Fruit fly (Drosophila melanogaster) whole organism, embryonic: ENCODE measurements around the gene Cp16.

Experiments used
- Atf6 ChIP-seq: fragments of 200-800 bp; sonication (Bioruptor generic); IDR thresholded peaks from 2 replicates; pipeline ENCODE4 v1.3.6; 2022; ENCODE audit warnings: missing biosample characterization, missing genetic modification characterization
- Awh ChIP-seq: fragments of 200-800 bp; sonication (Bioruptor generic); IDR thresholded peaks from 2 replicates; pipeline ENCODE4, ENCODE4 v1.3.6; 2022; ENCODE audit warnings: missing biosample characterization, missing genetic modification characterization
- CG10321 ChIP-seq: fragments of 200-800 bp; sonication (Bioruptor generic); IDR thresholded peaks from 2 replicates; pipeline ENCODE4 v1.3.6; 2022; ENCODE audit warnings: missing biosample characterization, missing genetic modification characterization
- CG10543 ChIP-seq: fragments of 200-800 bp; sonication (Bioruptor generic); optimal IDR thresholded peaks from 3 replicates; lab custom pipeline; 2017; ENCODE audit warnings: missing biosample characterization, mild to moderate bottlenecking, missing genetic modification characterization, moderate library complexity
- CG12155 ChIP-seq: fragments of 200-800 bp; sonication (Bioruptor generic); optimal IDR thresholded peaks from 3 replicates; lab custom pipeline; 2016; ENCODE audit warnings: missing biosample characterization, missing genetic modification characterization
- CG12769 ChIP-seq: fragments of 200-800 bp; sonication (Bioruptor generic); optimal IDR thresholded peaks from 2 replicates; lab custom pipeline; 2019; ENCODE audit warnings: missing biosample characterization, mild to moderate bottlenecking, missing genetic modification characterization, moderate library complexity
- CG13624 ChIP-seq: fragments of 200-800 bp; sonication (Bioruptor generic); optimal IDR thresholded peaks from 2 replicates; lab custom pipeline; 2016; ENCODE audit warnings: missing biosample characterization, missing genetic modification characterization
- CG14965 ChIP-seq: fragments of 200-800 bp; sonication (Bioruptor generic); optimal IDR thresholded peaks from 2 replicates; lab custom pipeline; 2016; ENCODE audit warnings: missing biosample characterization, missing genetic modification characterization, borderline replicate concordance
- CG15601 ChIP-seq: fragments of 200-800 bp; sonication (Bioruptor generic); optimal IDR thresholded peaks from 3 replicates; lab custom pipeline; 2019; ENCODE audit warnings: missing biosample characterization, mild to moderate bottlenecking, missing genetic modification characterization, moderate library complexity
- CG18599 ChIP-seq: fragments of 200-800 bp; sonication (Bioruptor generic); optimal IDR thresholded peaks from 3 replicates; lab custom pipeline; 2017; ENCODE audit warnings: missing biosample characterization, missing genetic modification characterization, mild to moderate bottlenecking, moderate library complexity, missing genetic modification reagents
- CG2120 ChIP-seq: fragments of 200-800 bp; sonication (Bioruptor generic); optimal IDR thresholded peaks from 3 replicates; lab custom pipeline; 2016; ENCODE audit warnings: missing biosample characterization, missing genetic modification characterization
- CG31224 ChIP-seq: fragments of 200-800 bp; sonication (Bioruptor generic); IDR thresholded peaks from 2 replicates; pipeline ENCODE4 v1.3.6; 2022; ENCODE audit warnings: missing biosample characterization, missing genetic modification characterization
- CG3281 ChIP-seq: fragments of 200-800 bp; sonication (Bioruptor generic); optimal IDR thresholded peaks from 3 replicates; lab custom pipeline; 2017; ENCODE audit warnings: missing biosample characterization, mild to moderate bottlenecking, missing genetic modification characterization
- CG7786 ChIP-seq: fragments of 200-800 bp; sonication (Bioruptor generic); optimal IDR thresholded peaks from 2 replicates; lab custom pipeline; 2016; ENCODE audit warnings: missing biosample characterization, missing genetic modification characterization
- CG8290 ChIP-seq, 3 experiments: fragments of 200-800 bp; sonication (Bioruptor generic); optimal IDR thresholded peaks; 2 replicates each; lab custom pipeline; 2016 to 2019; ENCODE audit warnings: missing biosample characterization in 3 of 3, missing genetic modification characterization in 3 of 3, mild to moderate bottlenecking in 2 of 3, moderate library complexity in 1 of 3
- Camta ChIP-seq: fragments of 200-800 bp; sonication (Bioruptor generic); optimal IDR thresholded peaks from 2 replicates; lab custom pipeline; 2016; ENCODE audit warnings: missing biosample characterization, missing genetic modification characterization
- D19A ChIP-seq: fragments of 200-800 bp; optimal IDR thresholded peaks from 3 replicates; lab custom pipeline; 2019; ENCODE audit warnings: missing biosample characterization, mild to moderate bottlenecking, missing genetic modification characterization, moderate library complexity
- Dip3 ChIP-seq: fragments of 200-800 bp; sonication (Bioruptor generic); optimal IDR thresholded peaks from 3 replicates; lab custom pipeline; 2016; ENCODE audit warnings: missing biosample characterization, missing genetic modification characterization
- Drgx ChIP-seq: fragments of 200-800 bp; sonication (Bioruptor generic); IDR thresholded peaks from 2 replicates; pipeline ENCODE4 v1.3.6; 2022; ENCODE audit warnings: missing biosample characterization, missing genetic modification characterization
- GATAe ChIP-seq: fragments of 200-800 bp; sonication (Bioruptor generic); conservative IDR thresholded peaks from 2 replicates; pipeline ENCODE4 v1.3.6; 2022; ENCODE audit warnings: missing biosample characterization, missing genetic modification characterization
- HLH4C ChIP-seq: fragments of 200-800 bp; sonication (Bioruptor generic); IDR thresholded peaks from 3 replicates; pipeline ENCODE4 v1.3.6; 2022; ENCODE audit warnings: missing biosample characterization, missing genetic modification characterization; ENCODE audit not compliant: partially characterized antibody
- Hmr ChIP-seq: fragments of 200-800 bp; sonication (Bioruptor generic); optimal IDR thresholded peaks from 3 replicates; lab custom pipeline; 2017; ENCODE audit warnings: mild to moderate bottlenecking, missing biosample characterization, missing genetic modification reagents, missing genetic modification characterization
- Hmx ChIP-seq: fragments of 200-800 bp; sonication (Bioruptor generic); optimal IDR thresholded peaks from 2 replicates; lab custom pipeline; 2016; ENCODE audit warnings: missing biosample characterization, missing genetic modification characterization
- Hsf ChIP-seq: fragments of 200-800 bp; sonication (Bioruptor generic); optimal IDR thresholded peaks from 3 replicates; lab custom pipeline; 2016; ENCODE audit warnings: missing biosample characterization, missing genetic modification characterization
- Med ChIP-seq: fragments of 200-800 bp; sonication (Bioruptor generic); peaks from one replicate; lab custom pipeline; 2016; ENCODE audit warnings: missing biosample characterization, missing genetic modification characterization, mild to moderate bottlenecking, inconsistent platforms, moderate library complexity
- Spps ChIP-seq: fragments of 200-800 bp; sonication (Bioruptor generic); optimal IDR thresholded peaks from 2 replicates; lab custom pipeline; 2018; ENCODE audit warnings: missing biosample characterization, mild to moderate bottlenecking, missing genetic modification characterization
- cwo ChIP-seq: fragments of 200-800 bp; sonication (Bioruptor generic); optimal IDR thresholded peaks from 3 replicates; lab custom pipeline; 2017; ENCODE audit warnings: missing biosample characterization, missing genetic modification characterization, mild to moderate bottlenecking, moderate library complexity, missing genetic modification reagents
- dysf ChIP-seq: fragments of 200-800 bp; sonication (Bioruptor generic); IDR thresholded peaks from 3 replicates; pipeline ENCODE4 v1.3.6; 2022; ENCODE audit warnings: missing biosample characterization, missing genetic modification characterization
- exex ChIP-seq: fragments of 200-800 bp; sonication (Bioruptor generic); optimal IDR thresholded peaks from 4 replicates; lab custom pipeline; 2018; ENCODE audit warnings: missing biosample characterization, mild to moderate bottlenecking, missing genetic modification characterization, moderate library complexity
- gem ChIP-seq: fragments of 200-800 bp; sonication (Bioruptor generic); optimal IDR thresholded peaks from 2 replicates; lab custom pipeline; 2019; ENCODE audit warnings: missing biosample characterization, mild to moderate bottlenecking, missing genetic modification characterization, moderate library complexity
- grau ChIP-seq: fragments of 200-800 bp; optimal IDR thresholded peaks from 3 replicates; lab custom pipeline; 2019; ENCODE audit warnings: missing biosample characterization, mild to moderate bottlenecking, missing genetic modification characterization, moderate library complexity
- lab ChIP-seq: fragments of 200-800 bp; sonication (Bioruptor generic); optimal IDR thresholded peaks from 3 replicates; lab custom pipeline; 2017; ENCODE audit warnings: missing biosample characterization, missing genetic modification characterization, mild to moderate bottlenecking, moderate library complexity, missing genetic modification reagents
- lilli ChIP-seq: fragments of 200-800 bp; sonication (Bioruptor generic); optimal IDR thresholded peaks from 3 replicates; lab custom pipeline; 2016; ENCODE audit warnings: missing biosample characterization, missing genetic modification characterization
- pho ChIP-seq: fragments of 200-800 bp; sonication (Bioruptor generic); optimal IDR thresholded peaks from 2 replicates; lab custom pipeline; 2016; ENCODE audit warnings: missing biosample characterization, missing genetic modification characterization
- row ChIP-seq: fragments of 200-800 bp; sonication (Bioruptor generic); IDR thresholded peaks from 3 replicates; pipeline ENCODE4 v1.3.6; 2022; ENCODE audit warnings: missing biosample characterization, missing genetic modification characterization
- sd ChIP-seq: fragments of 200-800 bp; sonication (Bioruptor generic); optimal IDR thresholded peaks from 3 replicates; lab custom pipeline; 2018; ENCODE audit warnings: missing biosample characterization, mild to moderate bottlenecking, missing genetic modification characterization, moderate library complexity
- slbo ChIP-seq: fragments of 200-800 bp; sonication (Bioruptor generic); IDR thresholded peaks from 2 replicates; pipeline ENCODE4 v1.3.6; 2022; ENCODE audit warnings: missing biosample characterization, missing genetic modification characterization
- sug ChIP-seq: fragments of 200-800 bp; optimal IDR thresholded peaks from 2 replicates; lab custom pipeline; 2019; ENCODE audit warnings: missing biosample characterization, mild to moderate bottlenecking, missing genetic modification characterization, moderate library complexity
- tap ChIP-seq: fragments of 200-800 bp; optimal IDR thresholded peaks from 3 replicates; lab custom pipeline; 2019; ENCODE audit warnings: missing biosample characterization, mild to moderate bottlenecking, missing genetic modification characterization, moderate library complexity
- zen ChIP-seq: fragments of 200-800 bp; sonication (Bioruptor generic); optimal IDR thresholded peaks from 3 replicates; lab custom pipeline; 2018; ENCODE audit warnings: missing biosample characterization, mild to moderate bottlenecking, missing genetic modification characterization, moderate library complexity
- zfh2 ChIP-seq: fragments of 200-800 bp; sonication (Bioruptor generic); optimal IDR thresholded peaks from 2 replicates; lab custom pipeline; 2016; ENCODE audit warnings: missing biosample characterization, missing genetic modification characterization

Cp16 gene

dm6 chr3L:8708856-8709255, 22.9 kb upstream of the Cp16 start:
- TF ChIP-seq Camta (GFP tag; lab: Kevin White, UChicago) (no peak), CG15601 (tag; lab: Kevin White, UChicago) (no peak), CG12155 (GFP tag; lab: Kevin White, UChicago) (peak; percentile 11), Atf6 (GFP tag; lab: Robert Waterston, UW) (peak; percentile 63), Dip3 (peak; percentile 25), CG2120 (peak; percentile 61), lilli (GFP tag; lab: Kevin White, UChicago) (peak; percentile 25), sug (tag; lab: Kevin White, UChicago) (peak; percentile 84), cwo (peak; percentile 33), D19A (tag; lab: Kevin White, UChicago) (peak; percentile 25), slbo (GFP tag; lab: Robert Waterston, UW) (peak; percentile 29; the same call in 1 of the 2 replicates), CG18599 (GFP tag; lab: Kevin White, UChicago) (peak; percentile 29), lab (peak; percentile 6), Hmx (no peak), Hsf (GFP tag; lab: Kevin White, UChicago) (no peak), HLH4C (no peak), sd (tag; lab: Kevin White, UChicago) (peak; percentile 21), exex (tag; lab: Kevin White, UChicago) (peak; percentile 13), gem (tag; lab: Kevin White, UChicago) (peak; percentile 11), grau (tag; lab: Kevin White, UChicago) (peak; percentile 13), zen (tag; lab: Kevin White, UChicago) (no peak), CG14965 (GFP tag; lab: Kevin White, UChicago) (no peak), CG12769 (tag; lab: Kevin White, UChicago) (peak; percentile 27), Med (GFP tag; lab: Kevin White, UChicago) (peak; percentile 26), CG8290 (GFP tag; optimal IDR thresholded peaks at IDR 0.05; lab: Kevin White, UChicago) (no peak), CG8290 (tag; optimal IDR thresholded peaks at IDR 0.05; lab: Kevin White, UChicago) (peak in 1 of 2 experiments; percentile 12), tap (no peak), Hmr (GFP tag; lab: Kevin White, UChicago) (peak; percentile 22), CG3281 (peak; percentile 24), CG31224 (no peak), zfh2 (GFP tag; lab: Kevin White, UChicago) (peak; percentile 18), CG10321 (0 out of 2 replicates have a peak, but pooled peaks have one; percentile 36), CG7786 (GFP tag; lab: Kevin White, UChicago) (peak; percentile 5), row (GFP tag; lab: Robert Waterston, UW) (peak; percentile 35; the same call in 2 of the 3 replicates), dysf (0 out of 3 replicates have a peak, but pooled peaks have one; percentile 37), CG10543 (GFP tag; lab: Kevin White, UChicago) (peak; percentile 16), Awh (GFP tag; lab: Robert Waterston, UW) (no peak), Spps (tag; lab: Kevin White, UChicago) (no peak), Drgx (GFP tag; lab: Robert Waterston, UW) (no peak), GATAe (GFP tag; lab: Robert Waterston, UW) (peak; percentile 27; the same call in 1 of the 2 replicates), pho (GFP tag; lab: Kevin White, UChicago) (peak; percentile 33), CG13624 (no peak)
